Worm (Caenorhabditis elegans): ENCODE measurements around the gene F11G11.14.

F11G11.14 gene

ce11 chrII:4905883-4906282 is 42.4 kb downstream of the F11G11.14 start:
- no peak for TF ChIP-seq aha-1 (tag)
- TF ChIP-seq Y75B8A.6 (GFP tag; IDR thresholded peaks at IDR 0.05), result 0 out of 2 replicates have a peak, but pooled peaks have one; percentile 13
- TF ChIP-seq F26F4.8 (GFP tag; conservative IDR thresholded peaks at IDR 0.05), result no peak

ce11 chrII:4908160-4908559 is 44.7 kb downstream of the F11G11.14 start:
- TF ChIP-seq ztf-7 (tag; optimal IDR thresholded peaks at IDR 0.05) (no peak), T20F7.1 (GFP tag; optimal IDR thresholded peaks at IDR 0.05) (no peak), lin-39 (tag; optimal IDR thresholded peaks at IDR 0.05) (no peak), F10B5.3 (tag; optimal IDR thresholded peaks at IDR 0.05) (no peak), jun-1 (tag; optimal IDR thresholded peaks at IDR 0.05) (no peak), nhr-237 (tag; optimal IDR thresholded peaks at IDR 0.05) (no peak), lin-38 (GFP tag; IDR thresholded peaks at IDR 0.05) (no peak), ceh-82 (tag; optimal IDR thresholded peaks at IDR 0.05) (no peak), ceh-44 (GFP tag; IDR thresholded peaks at IDR 0.05) (no peak), nhr-6 (tag; optimal IDR thresholded peaks at IDR 0.05) (no peak), ceh-28 (tag; optimal IDR thresholded peaks at IDR 0.05) (no peak), nhr-28 (tag; optimal IDR thresholded peaks at IDR 0.05) (peak; percentile 32), lin-13 (GFP tag; optimal IDR thresholded peaks at IDR 0.05) (no peak), ZK546.5 (tag; optimal IDR thresholded peaks at IDR 0.05) (no peak), tag-97 (GFP tag; IDR thresholded peaks at IDR 0.05) (no peak), lin-15B (tag; optimal IDR thresholded peaks at IDR 0.05) (no peak), fos-1 (tag; optimal IDR thresholded peaks at IDR 0.05) (no peak), spr-3 (GFP tag; optimal IDR thresholded peaks at IDR 0.05) (no peak), hif-1 (tag; optimal IDR thresholded peaks at IDR 0.05) (no peak), egl-43 (GFP tag; IDR thresholded peaks at IDR 0.05) (peak; percentile 29; the same call in 1 of the 2 replicates), hlh-30 (tag; optimal IDR thresholded peaks at IDR 0.05; ENCODE audit: insufficient read depth) (peak; percentile 68), duxl-1 (tag; optimal IDR thresholded peaks at IDR 0.05; ENCODE audit: poor library complexity) (no peak), unc-39 (tag; optimal IDR thresholded peaks at IDR 0.05) (no peak), hmg-1.1 (GFP tag; IDR thresholded peaks at IDR 0.05) (no peak), dmd-6 (GFP tag; IDR thresholded peaks at IDR 0.05) (0 out of 2 replicates have a peak, but pooled peaks have one; percentile 13), attf-4 (tag; optimal IDR thresholded peaks at IDR 0.05) (no peak), zfp-2 (tag; optimal IDR thresholded peaks at IDR 0.05) (no peak), F49E8.2 (tag; optimal IDR thresholded peaks at IDR 0.05; ENCODE audit: borderline replicate concordance) (no peak), D1046.2 (GFP tag; IDR thresholded peaks at IDR 0.05) (no peak), daf-12 (tag; optimal IDR thresholded peaks at IDR 0.05) (no peak), mes-2 (tag; optimal IDR thresholded peaks at IDR 0.05; ENCODE audit: poor library complexity, severe bottlenecking) (peak; percentile 2), ceh-32 (tag; optimal IDR thresholded peaks at IDR 0.05; ENCODE audit: poor library complexity) (no peak), nhr-77 (tag; optimal IDR thresholded peaks at IDR 0.05) (no peak), madf-9 (GFP tag; conservative IDR thresholded peaks at IDR 0.05) (no peak), zag-1 (tag; optimal IDR thresholded peaks at IDR 0.05) (no peak), saeg-2 (GFP tag; IDR thresholded peaks at IDR 0.05) (no peak), aly-2 (tag; optimal IDR thresholded peaks at IDR 0.05) (no peak), lin-29 (GFP tag; IDR thresholded peaks at IDR 0.05) (no peak), ztf-11 (tag; optimal IDR thresholded peaks at IDR 0.05) (no peak), ama-1 (optimal IDR thresholded peaks at IDR 0.05) (no peak), gei-8 (GFP tag; optimal IDR thresholded peaks at IDR 0.05) (no peak), mxl-3 (GFP tag; optimal IDR thresholded peaks at IDR 0.05) (peak; percentile 24), pqm-1 (tag; optimal IDR thresholded peaks at IDR 0.05) (no peak), tra-1 (GFP tag; IDR thresholded peaks at IDR 0.05) (no peak), F26F4.8 (GFP tag; conservative IDR thresholded peaks at IDR 0.05) (no peak), dmd-9 (GFP tag; IDR thresholded peaks at IDR 0.05) (no peak), nhr-76 (tag; optimal IDR thresholded peaks at IDR 0.05) (no peak), ceh-62 (tag; optimal IDR thresholded peaks at IDR 0.05) (no peak), snpc-4 (tag; optimal IDR thresholded peaks at IDR 0.05) (no peak), F37D6.2 (tag; optimal IDR thresholded peaks at IDR 0.05) (no peak)
